Worm (Caenorhabditis elegans) whole organism, L3 larva: Measurements from ENCODE around the gene F28H6.8.

Experiments
- ceh-16 ChIP-seq: sonication (generic microtip); optimal IDR thresholded peaks from 2 replicates; lab custom pipeline; 2017; ENCODE audit warnings: missing biosample characterization, missing genetic modification characterization
- ceh-82 ChIP-seq: fragments of 150-350 bp; optimal IDR thresholded peaks from 2 replicates; lab custom pipeline; 2014; ENCODE audit warnings: missing biosample characterization, missing genetic modification characterization
- daf-12 ChIP-seq: fragments of 150-350 bp; optimal IDR thresholded peaks from 2 replicates; lab custom pipeline; 2014; ENCODE audit warnings: missing biosample characterization, missing genetic modification reagents, missing genetic modification characterization
- elt-1 ChIP-seq: fragments of 150-350 bp; optimal IDR thresholded peaks from 2 replicates; lab custom pipeline; 2014; ENCODE audit warnings: missing biosample characterization, missing genetic modification characterization
- elt-3 ChIP-seq, 3 experiments: fragments of 150-350 bp in 1 of 3; sonication (generic microtip) in 2 of 3; optimal IDR thresholded peaks; 2 replicates in 2 of 3; 4 replicates in 1 of 3; lab custom pipeline; 2014 to 2017; ENCODE audit warnings: missing biosample characterization in 3 of 3, missing genetic modification characterization in 3 of 3
- fkh-10 ChIP-seq: sonication (generic microtip); optimal IDR thresholded peaks from 2 replicates; lab custom pipeline; 2017; ENCODE audit warnings: missing biosample characterization, missing genetic modification reagents, missing genetic modification characterization
- fkh-2 ChIP-seq: fragments of 150-350 bp; optimal IDR thresholded peaks from 2 replicates; lab custom pipeline; 2014; ENCODE audit warnings: missing biosample characterization, missing genetic modification reagents, missing genetic modification characterization
- nfya-1 ChIP-seq: sonication (generic microtip); optimal IDR thresholded peaks from 2 replicates; lab custom pipeline; 2017; ENCODE audit warnings: missing genetic modification characterization, mild to moderate bottlenecking, missing compliant biosample characterization, antibody characterized with exemption, moderate library complexity; ENCODE audit not compliant: insufficient read depth
- nhr-11 ChIP-seq: fragments of 150-350 bp; optimal IDR thresholded peaks from 2 replicates; lab custom pipeline; 2014; ENCODE audit warnings: missing biosample characterization, missing genetic modification characterization
- nhr-12 ChIP-seq: fragments of 150-350 bp; optimal IDR thresholded peaks from 2 replicates; lab custom pipeline; 2014; ENCODE audit warnings: missing biosample characterization, missing genetic modification characterization
- nhr-237 ChIP-seq: fragments of 150-350 bp; optimal IDR thresholded peaks from 2 replicates; lab custom pipeline; 2014; ENCODE audit warnings: missing biosample characterization, missing genetic modification characterization
- nhr-76 ChIP-seq: fragments of 150-350 bp; sonication (generic microtip); optimal IDR thresholded peaks from 5 replicates; lab custom pipeline; 2014; ENCODE audit warnings: missing biosample characterization, missing genetic modification characterization
- pha-4 ChIP-seq: fragments of 150-350 bp; optimal IDR thresholded peaks from 2 replicates; lab custom pipeline; 2014; ENCODE audit warnings: missing biosample characterization, missing genetic modification reagents, missing genetic modification characterization

DNA sequence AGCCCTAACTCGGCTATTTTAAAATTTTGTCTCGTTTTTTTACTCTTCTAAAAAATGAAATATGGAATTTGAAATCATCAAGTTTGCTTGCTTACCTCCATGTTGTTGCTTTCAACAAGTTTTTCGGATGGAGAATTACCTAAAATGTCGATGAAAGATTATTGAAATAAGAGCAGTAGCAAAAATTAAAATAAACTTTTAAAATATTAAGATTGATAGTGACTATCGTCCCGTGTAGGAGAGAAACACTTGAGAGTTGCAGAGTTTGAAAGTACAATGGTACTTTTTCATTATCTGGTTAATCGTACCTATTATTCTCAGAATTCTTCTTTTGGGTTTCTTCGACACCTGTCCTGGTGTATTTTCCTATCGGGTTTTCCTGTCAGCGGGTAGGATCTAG is 22.8 kb upstream of the F28H6.8 start, which contains the start of gene ceh-90:
- no peak for TF ChIP-seq fkh-10
- TF ChIP-seq daf-12, result no peak
- TF ChIP-seq elt-3 (tag; optimal IDR thresholded peaks at IDR 0.05; lab: Kevin White, UChicago), result no peak
- TF ChIP-seq pha-4 (tag; lab: Kevin White, UChicago), result no peak
- no peak for TF ChIP-seq ceh-82
- no peak for TF ChIP-seq nhr-11 (tag; lab: Kevin White, UChicago)
- TF ChIP-seq elt-1 (tag; lab: Kevin White, UChicago), result no peak
- TF ChIP-seq nfya-1 (tag; lab: Kevin White, UChicago), result no peak
- no peak for TF ChIP-seq fkh-2
- TF ChIP-seq nhr-12, result no peak
- no peak for TF ChIP-seq ceh-16
- TF ChIP-seq nhr-76, result no peak
- no peak for TF ChIP-seq nhr-237 (tag; lab: Kevin White, UChicago)
